Fruit fly (Drosophila melanogaster): ENCODE measurements around the gene Fhos.
A peak's percentile ranks its signal among the peaks of the same experiment; 100 is the strongest.

Gene Fhos

dm6 chr3L:8772998-8773684 is 19.7 kb downstream of the Fhos start (continued):
- TF ChIP-seq ci (GFP tag; IDR thresholded peaks at IDR 0.05) (peak; percentile 82), C15 (GFP tag; IDR thresholded peaks at IDR 0.05) (0 out of 3 replicates have a peak, but pooled peaks have one; percentile 15), CoRest (tag; optimal IDR thresholded peaks at IDR 0.05) (peak; percentile 82), CG4617 (GFP tag; optimal IDR thresholded peaks at IDR 0.05; ENCODE audit: borderline replicate concordance) (peak; percentile 16), NfI (GFP tag; optimal IDR thresholded peaks at IDR 0.05) (peak; percentile 73), CG15269 (tag; optimal IDR thresholded peaks at IDR 0.05) (peak; percentile 83), Neu2 (GFP tag; optimal IDR thresholded peaks at IDR 0.05; ENCODE audit: borderline replicate concordance) (no peak), CG3163 (GFP tag; optimal IDR thresholded peaks at IDR 0.05) (peak; percentile 21), ro (GFP tag; IDR thresholded peaks at IDR 0.05) (peak; percentile 31; the same call in 1 of the 2 replicates), caup (GFP tag; optimal IDR thresholded peaks at IDR 0.05; ENCODE audit: severe bottlenecking) (peak; percentile 25), CG8765 (GFP tag; IDR thresholded peaks at IDR 0.05) (no peak), NK7.1 (GFP tag; optimal IDR thresholded peaks at IDR 0.05) (peak; percentile 39), CG17802 (tag; optimal IDR thresholded peaks at IDR 0.05) (peak; percentile 18), CG8359 (GFP tag; optimal IDR thresholded peaks at IDR 0.05; ENCODE audit: borderline replicate concordance) (peak; percentile 48), CrebB (tag; optimal IDR thresholded peaks at IDR 0.05) (peak; percentile 62), CG31388 (GFP tag; optimal IDR thresholded peaks at IDR 0.05) (no peak), crol (GFP tag; IDR thresholded peaks at IDR 0.05) (no peak), CG6813 (GFP tag; optimal IDR thresholded peaks at IDR 0.05) (peak; percentile 15), al (GFP tag; IDR thresholded peaks at IDR 0.05) (no peak), Sin3A (optimal IDR thresholded peaks at IDR 0.05) (no peak), CG12299 (tag; optimal IDR thresholded peaks at IDR 0.05) (peak; percentile 6), CG3838 (GFP tag; optimal IDR thresholded peaks at IDR 0.05) (no peak), Optix (GFP tag; IDR thresholded peaks at IDR 0.05) (no peak; the same call in 2 of the 3 replicates), CG2199 (GFP tag; IDR thresholded peaks at IDR 0.05) (no peak), CG6791 (GFP tag; IDR thresholded peaks at IDR 0.05; ENCODE audit: partially characterized antibody) (no peak), CG6175 (GFP tag; IDR thresholded peaks at IDR 0.05) (no peak), slp2 (GFP tag; optimal IDR thresholded peaks at IDR 0.05) (peak; percentile 59), trem (tag; optimal IDR thresholded peaks at IDR 0.05) (peak; percentile 51), CG5245 (GFP tag; optimal IDR thresholded peaks at IDR 0.05) (peak; percentile 41), bbx (GFP tag; IDR thresholded peaks at IDR 0.05; ENCODE audit: partially characterized antibody) (no peak), B-H1 (GFP tag; IDR thresholded peaks at IDR 0.05) (peak; percentile 43), CG13287 (GFP tag; IDR thresholded peaks at IDR 0.05; ENCODE audit: partially characterized antibody) (no peak), Hey (tag; optimal IDR thresholded peaks at IDR 0.05) (no peak), yki (optimal IDR thresholded peaks at IDR 0.05) (no peak), CG14667 (GFP tag; IDR thresholded peaks at IDR 0.05) (peak; percentile 38; the same call in 1 of the 2 replicates), chif (GFP tag; optimal IDR thresholded peaks at IDR 0.05) (peak; percentile 77 to 78), corto (GFP tag; optimal IDR thresholded peaks at IDR 0.05) (no peak), kah (GFP tag; optimal IDR thresholded peaks at IDR 0.05) (no peak), CG12155 (GFP tag; optimal IDR thresholded peaks at IDR 0.05) (peak; percentile 55), dm (GFP tag; optimal IDR thresholded peaks at IDR 0.05) (peak; percentile 30), az2 (GFP tag; optimal IDR thresholded peaks at IDR 0.05) (peak; percentile 72), dpn (GFP tag; optimal IDR thresholded peaks at IDR 0.05) (peak; percentile 4 to 77), z (GFP tag; IDR thresholded peaks at IDR 0.05) (no peak), bcd (GFP tag; optimal IDR thresholded peaks at IDR 0.05) (peak; percentile 60), en (GFP tag; optimal IDR thresholded peaks at IDR 0.05) (peak; percentile 58), CG43689 (GFP tag; IDR thresholded peaks at IDR 0.05) (no peak), prd (optimal IDR thresholded peaks at IDR 0.05) (no peak), prd (GFP tag; IDR thresholded peaks at IDR 0.05) (peak; percentile 73), toy (GFP tag; IDR thresholded peaks at IDR 0.05) (no peak), Bteb2 (GFP tag; optimal IDR thresholded peaks at IDR 0.05) (peak; percentile 28)

All from whole organism, embryonic.